Fruit fly (Drosophila melanogaster) S2 (cell line): Measurements from ENCODE around the gene eIF3h.

Experiments
- CG8478 ChIP-seq: fragments of >200 bp; optimal IDR thresholded peaks from 2 replicates; lab custom pipeline; 2018
- CTCF ChIP-seq, 2 experiments: fragments of >200 bp; optimal IDR thresholded peaks; 2 replicates each; lab custom pipeline; 2018

DNA sequence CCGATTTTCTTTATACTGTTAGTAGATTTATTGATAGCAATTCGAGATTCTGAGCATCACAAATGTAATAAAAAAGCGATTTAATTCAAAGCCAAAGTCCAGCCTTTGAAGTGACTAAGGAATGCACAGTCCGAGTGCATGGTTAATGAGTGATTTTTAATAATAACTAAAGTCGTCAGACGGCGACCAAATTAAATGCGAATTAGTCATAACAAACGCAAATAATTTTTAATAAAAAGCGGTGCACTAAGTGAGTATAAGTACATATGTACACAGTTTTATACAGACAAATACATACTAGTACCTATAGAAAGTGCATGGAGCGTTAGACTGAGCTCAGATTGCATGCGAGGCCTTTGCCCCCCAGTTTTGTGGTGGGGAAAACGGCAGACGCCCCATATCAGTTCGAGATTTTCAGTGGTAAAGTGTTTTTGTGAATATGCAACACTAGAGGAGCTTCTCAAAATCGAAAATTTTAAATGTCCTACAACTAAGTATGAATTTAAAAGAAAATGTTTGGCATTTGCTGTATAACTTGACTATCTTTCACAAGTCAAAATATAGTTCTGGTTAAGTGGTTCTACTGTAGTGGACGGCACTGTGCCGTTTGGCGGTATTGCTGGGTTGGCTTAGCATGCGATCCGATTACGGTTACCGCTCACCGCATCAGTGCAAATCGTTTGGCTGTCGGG, 50.0 kb downstream of the eIF3h start:
- TF ChIP-seq CTCF (optimal IDR thresholded peaks at IDR 0.05; lab: Kevin White, UChicago) (no peak), CG8478 (no peak)
